Fruit fly (Drosophila melanogaster) whole organism: Measurements from ENCODE around the gene IntS9.

Source experiments
- CG8478 ChIP-seq: fragments of >200 bp; optimal IDR thresholded peaks from 2 replicates; lab custom pipeline; 2018; ENCODE audit warnings: inconsistent platforms
- Dll ChIP-seq: fragments of >200 bp; optimal IDR thresholded peaks from 2 replicates; lab custom pipeline; 2017
- EcR ChIP-seq, 2 experiments: fragments of >200 bp; optimal IDR thresholded peaks; 2 replicates each; lab custom pipeline; 2017; ENCODE audit warnings: missing biosample characterization in 2 of 2, missing genetic modification characterization in 2 of 2, missing genetic modification reagents in 2 of 2
- pan ChIP-seq: fragments of >200 bp; optimal IDR thresholded peaks from 2 replicates; lab custom pipeline; 2017
- psq ChIP-seq: fragments of >200 bp; optimal IDR thresholded peaks from 2 replicates; lab custom pipeline; 2017
- usp ChIP-seq: fragments of >200 bp; optimal IDR thresholded peaks from 2 replicates; lab custom pipeline; 2017; ENCODE audit warnings: missing biosample characterization, missing genetic modification characterization, mixed read lengths

DNA sequence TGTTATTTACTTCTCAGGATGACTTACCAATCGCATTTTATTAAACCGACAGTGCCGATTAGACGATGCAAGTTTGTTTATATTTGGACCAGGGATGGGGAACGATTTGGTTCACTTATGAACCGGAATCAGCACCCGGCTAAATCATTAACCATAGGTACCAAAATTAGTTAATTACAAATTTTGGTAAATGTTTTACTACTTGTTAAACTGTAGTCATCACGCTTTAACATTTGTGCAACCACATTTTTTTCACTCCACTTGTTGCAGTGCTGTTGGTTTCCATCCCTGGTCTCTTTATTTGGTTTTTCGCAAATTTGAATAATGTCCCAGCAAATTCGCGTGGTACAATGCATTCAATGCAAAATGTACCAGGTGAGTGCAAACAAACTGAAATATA is at the start of gene IntS9, which contains the start of gene CG43295:
- no peak for TF ChIP-seq psq
- no peak for TF ChIP-seq EcR (GFP tag; optimal IDR thresholded peaks at IDR 0.05; lab: Kevin White, UChicago)
- TF ChIP-seq pan (lab: Kevin White, UChicago) = no peak
- TF ChIP-seq CG8478 (lab: Kevin White, UChicago) = no peak
- no peak for TF ChIP-seq usp (GFP tag; lab: Kevin White, UChicago)
- TF ChIP-seq Dll (lab: Kevin White, UChicago) = no peak
